Fruit fly (Drosophila melanogaster): ENCODE data around the gene Ilp3.

DNA sequence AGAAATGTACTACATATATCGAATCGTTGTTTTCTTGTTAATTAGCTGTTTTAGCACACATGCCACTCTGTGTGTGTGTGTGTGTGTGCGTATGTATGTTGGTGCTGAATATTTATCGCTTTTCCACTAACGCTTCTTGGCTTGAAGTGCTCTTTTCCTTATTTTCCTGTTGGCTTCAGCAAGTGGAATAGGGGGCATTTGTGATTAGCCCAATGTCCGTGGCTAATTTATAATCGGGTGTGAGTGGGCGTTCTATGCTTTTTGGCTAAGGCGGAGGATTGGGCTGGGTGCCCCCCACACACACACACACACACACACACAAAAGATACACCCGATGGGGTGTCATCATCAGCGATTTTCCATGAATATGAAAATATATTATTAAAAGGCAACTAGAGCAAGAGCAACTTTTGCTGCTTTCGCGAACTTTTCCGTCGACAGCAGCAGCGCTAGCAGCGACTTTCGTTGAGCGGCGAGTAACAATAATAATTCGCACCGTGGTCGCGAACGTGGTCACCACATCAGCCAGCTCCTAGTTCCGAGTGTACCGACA lies 11.5 kb upstream of the Ilp3 start, which contains the start of gene CG43897:
- TF ChIP-seq fd96Ca (GFP tag; IDR thresholded peaks at IDR 0.05) (no peak), CG17806 (tag; optimal IDR thresholded peaks at IDR 0.05) (no peak), CG10348 (GFP tag; IDR thresholded peaks at IDR 0.05) (no peak), CG34367 (tag; optimal IDR thresholded peaks at IDR 0.05) (no peak), CG8159 (tag; optimal IDR thresholded peaks at IDR 0.05) (no peak), D1 (tag; optimal IDR thresholded peaks at IDR 0.05) (no peak), CG13204 (GFP tag; optimal IDR thresholded peaks at IDR 0.05) (no peak), CG9948 (tag; optimal IDR thresholded peaks at IDR 0.05) (no peak), CG15710 (tag; optimal IDR thresholded peaks at IDR 0.05) (no peak)

All from whole organism, pupa.